Fruit fly (Drosophila melanogaster) S2 (cell line): ENCODE measurements around the gene AsnRS.

Source experiments
- CG8478 ChIP-seq: fragments of >200 bp; optimal IDR thresholded peaks from 2 replicates; lab custom pipeline; 2018
- CTCF ChIP-seq, 2 experiments: fragments of >200 bp; optimal IDR thresholded peaks; 2 replicates each; lab custom pipeline; 2018

AsnRS gene

DNA sequence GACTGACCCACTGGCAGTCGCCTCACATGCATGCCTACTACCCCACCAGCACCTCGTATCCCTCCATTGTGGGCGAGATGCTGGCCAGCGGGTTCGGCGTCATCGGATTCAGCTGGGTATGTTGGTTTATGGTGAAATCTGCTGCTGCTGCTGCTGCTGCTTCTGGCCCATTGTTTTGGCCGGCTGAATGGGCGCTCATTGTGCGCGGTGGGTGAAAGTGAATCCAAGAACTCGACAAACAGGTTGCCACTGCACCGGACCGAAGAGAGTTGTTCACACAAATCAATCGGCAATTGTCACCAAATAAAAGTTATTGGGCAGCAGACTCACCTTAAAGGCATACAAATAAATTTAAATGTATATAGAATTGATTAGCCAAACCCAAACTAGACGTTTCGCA lies 19.6 kb downstream of the AsnRS start:
- TF ChIP-seq CTCF (optimal IDR thresholded peaks at IDR 0.05; lab: Kevin White, UChicago) (no peak), CG8478 (no peak)

DNA sequence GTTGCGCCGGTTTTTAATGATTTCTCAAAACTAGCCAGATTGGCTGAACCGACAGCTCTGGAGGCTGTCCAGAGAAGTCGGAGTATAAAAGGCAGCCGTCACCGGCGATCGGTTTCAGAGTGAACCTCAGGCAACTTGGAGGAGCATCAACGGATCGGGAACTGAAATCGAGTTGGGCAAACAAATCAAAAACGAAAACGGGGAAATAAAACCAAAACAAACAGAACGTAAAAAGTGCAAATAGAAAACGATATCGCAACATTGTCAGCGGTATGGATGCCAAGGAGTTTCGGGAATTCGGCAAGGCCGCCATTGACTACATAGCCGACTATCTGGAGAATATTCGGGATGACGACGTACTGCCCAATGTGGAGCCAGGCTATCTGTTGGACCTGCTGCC lies 20.0 kb downstream of the AsnRS start:
- TF ChIP-seq CG8478: no peak
- no peak for TF ChIP-seq CTCF (optimal IDR thresholded peaks at IDR 0.05; lab: Kevin White, UChicago)

DNA sequence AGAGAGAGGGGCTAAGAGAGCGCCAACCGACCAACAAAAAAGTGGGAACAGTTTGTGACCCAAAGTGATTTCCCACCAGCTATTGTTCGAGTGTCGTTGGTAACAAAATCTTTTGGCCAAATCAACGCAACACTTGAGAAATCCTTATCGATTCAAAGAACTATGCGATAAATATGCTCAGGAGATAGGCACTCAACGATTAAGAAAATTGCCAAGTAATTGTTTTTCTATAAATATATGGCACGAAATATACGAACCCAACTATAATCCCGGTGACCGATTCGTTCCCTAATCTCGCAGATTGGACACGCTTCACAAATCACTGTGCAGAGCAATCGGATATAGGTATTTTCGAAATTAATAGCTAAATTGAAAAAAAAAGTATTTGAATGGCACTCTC lies 20.6 kb downstream of the AsnRS start:
- TF ChIP-seq CTCF (optimal IDR thresholded peaks at IDR 0.05; lab: Kevin White, UChicago) (no peak), CG8478 (no peak)

DNA sequence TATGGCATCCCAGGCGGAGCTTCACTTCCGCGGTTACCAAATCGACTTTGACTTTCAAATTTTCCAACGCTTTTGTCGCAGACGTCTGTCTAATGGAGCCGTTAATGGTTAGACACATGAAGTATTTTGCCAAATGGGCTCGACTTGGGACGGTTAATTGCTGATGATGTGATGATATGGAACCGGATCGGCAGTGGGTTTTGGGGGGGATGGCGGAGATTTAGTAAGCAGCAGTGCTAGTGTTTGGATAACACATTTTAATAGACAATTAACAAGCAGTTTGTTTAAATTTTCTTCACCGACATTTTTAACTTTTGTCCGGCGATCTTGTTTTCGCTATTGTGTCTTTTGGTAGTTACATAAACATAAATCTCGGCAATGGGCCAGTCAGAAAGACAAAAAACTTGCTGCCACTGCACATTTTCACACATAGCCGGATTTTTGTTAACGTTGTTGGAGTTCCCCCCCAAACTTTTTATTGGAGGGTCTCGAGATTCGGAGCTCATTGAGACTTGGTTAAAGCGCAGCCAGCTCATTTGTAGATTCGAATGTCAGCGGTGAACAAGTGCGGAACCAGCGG lies 22.0 kb downstream of the AsnRS start, which contains the start of gene amd:
amd (plus strand) TSS at position 530 of the 580 bp plus-strand sequence.
- no peak for TF ChIP-seq CTCF (optimal IDR thresholded peaks at IDR 0.05; lab: Kevin White, UChicago)
- no peak for TF ChIP-seq CG8478

DNA sequence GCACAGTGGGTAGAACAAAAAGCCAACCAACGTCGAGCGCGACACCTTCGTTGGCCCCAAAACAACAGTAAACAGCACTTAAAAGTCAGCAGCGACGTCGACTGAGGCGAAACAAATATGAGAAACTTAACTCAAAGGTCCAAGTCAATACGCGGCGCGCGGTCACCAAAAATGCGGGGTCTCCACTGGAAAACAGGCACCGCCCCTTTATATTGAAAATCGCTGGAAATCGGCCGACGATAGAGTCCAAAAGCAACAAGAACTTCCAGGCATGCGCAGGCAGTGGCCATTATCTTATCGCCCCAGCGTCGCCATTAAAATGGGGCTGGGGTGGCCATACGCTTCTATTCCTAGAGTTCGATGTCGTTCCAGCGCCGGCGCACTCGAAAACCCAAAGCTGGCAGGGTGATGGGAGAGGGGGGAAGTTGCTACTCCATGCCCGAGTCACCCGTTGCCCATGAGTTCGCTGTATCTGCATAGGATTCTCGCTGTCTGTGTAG lies 23.3 kb downstream of the AsnRS start, which contains the start of gene Lim3:
Lim3 (minus strand) TSS at position 51 of the 500 bp plus-strand sequence.
- TF ChIP-seq CG8478 (no peak), CTCF (optimal IDR thresholded peaks at IDR 0.05; lab: Kevin White, UChicago) (no peak)

DNA sequence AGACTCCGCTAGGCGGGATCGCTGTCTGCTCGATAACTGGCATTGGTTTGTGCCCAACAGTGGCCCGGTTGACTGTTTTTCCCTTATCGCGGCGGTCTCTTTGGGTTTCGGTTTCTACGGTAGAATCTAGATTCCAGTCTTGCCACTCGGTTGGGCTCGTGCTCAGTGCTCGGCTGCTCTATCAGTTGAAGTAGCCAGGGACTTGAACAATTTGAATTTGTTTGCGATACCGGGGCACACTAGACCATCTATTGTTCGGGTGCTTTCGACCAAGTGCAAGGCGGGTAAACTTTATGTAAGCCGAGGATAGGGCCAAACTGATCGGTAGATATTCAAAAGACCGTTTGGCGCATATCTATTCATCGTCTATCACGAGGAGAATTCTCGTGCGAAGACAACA lies 25.5 kb downstream of the AsnRS start:
- no peak for TF ChIP-seq CTCF (optimal IDR thresholded peaks at IDR 0.05; lab: Kevin White, UChicago)
- no peak for TF ChIP-seq CG8478

DNA sequence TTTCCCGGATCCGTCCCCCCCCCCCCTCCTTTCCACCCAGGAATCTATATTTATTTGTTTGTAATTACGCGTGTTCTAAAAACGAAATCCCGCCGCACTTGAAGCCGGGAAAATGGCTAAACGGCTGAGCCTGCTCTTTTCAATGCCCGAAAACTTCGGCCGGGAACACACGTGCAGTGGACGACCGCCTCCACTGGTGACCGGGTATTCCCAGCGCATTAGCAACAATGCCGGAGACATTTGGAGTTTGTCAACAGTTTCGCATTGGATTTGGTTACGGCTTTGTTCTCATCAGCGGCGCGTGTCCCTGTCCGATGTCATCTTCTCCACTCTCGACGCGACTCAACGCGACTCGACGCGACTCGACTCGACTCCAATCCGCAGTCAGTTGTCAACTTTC lies 27.4 kb downstream of the AsnRS start:
- no peak for TF ChIP-seq CTCF (optimal IDR thresholded peaks at IDR 0.05; lab: Kevin White, UChicago)
- no peak for TF ChIP-seq CG8478

DNA sequence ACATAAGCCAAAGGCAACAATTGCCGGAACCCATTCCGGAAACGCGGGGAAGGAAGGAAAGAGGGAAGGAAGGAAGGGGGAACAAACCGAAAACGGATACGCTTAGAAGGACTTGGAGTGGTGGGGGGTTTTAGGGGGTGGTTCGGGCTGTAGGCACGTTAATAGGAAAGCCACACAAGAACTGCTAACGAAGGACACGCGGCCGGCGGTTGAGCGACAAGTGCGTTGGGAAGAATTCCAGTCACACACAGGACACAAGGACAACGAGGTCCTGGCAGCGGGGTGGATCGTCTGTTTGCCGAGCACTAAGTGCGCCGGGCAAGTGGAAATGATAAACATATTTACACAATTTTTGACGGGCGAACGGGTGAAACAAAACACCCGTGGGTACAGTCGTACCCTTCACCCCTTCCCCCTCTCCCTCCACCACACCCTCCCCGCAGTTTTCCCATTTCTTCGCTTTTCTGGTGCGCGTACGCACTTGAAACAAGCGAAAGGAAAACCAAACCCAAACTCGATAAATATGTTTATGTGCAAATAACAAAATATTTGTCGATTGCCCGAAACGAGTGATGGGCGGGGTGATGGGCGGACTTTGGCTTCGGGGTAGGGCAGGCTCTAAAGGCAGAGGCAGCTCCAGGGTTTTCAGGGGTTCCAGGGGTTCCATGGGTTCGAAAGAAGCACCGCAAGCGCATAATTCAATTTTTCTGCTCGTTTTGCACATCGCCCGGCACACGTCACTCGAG lies 28.4 kb downstream of the AsnRS start:
- no peak for TF ChIP-seq CG8478

DNA sequence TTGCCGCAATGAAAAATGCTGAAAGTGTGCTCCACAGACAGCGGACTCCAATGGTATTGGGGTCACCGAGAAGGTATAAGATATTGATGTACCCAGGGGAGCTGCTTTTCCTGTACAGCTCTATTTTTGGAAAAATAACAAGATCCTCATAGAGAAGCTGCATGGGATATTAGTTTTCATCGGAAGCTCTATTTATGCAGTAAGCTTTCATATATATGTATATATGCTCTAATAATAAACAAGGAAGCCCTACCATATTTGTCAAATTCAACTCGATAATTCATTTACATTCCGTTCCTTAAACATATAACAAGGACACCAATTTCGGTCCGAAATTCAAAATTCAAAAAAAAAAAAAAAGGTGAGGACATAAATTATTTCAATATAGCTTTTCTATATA lies 30.0 kb downstream of the AsnRS start, which contains the start of the genes CG17344 and CG43731:
CG17344 (plus strand) TSS at position 301 of the 400 bp plus-strand sequence.
CG43731 (plus strand) TSS at position 301 of the 400 bp plus-strand sequence.
- TF ChIP-seq CG8478 (no peak), CTCF (optimal IDR thresholded peaks at IDR 0.05; lab: Kevin White, UChicago) (no peak)

DNA sequence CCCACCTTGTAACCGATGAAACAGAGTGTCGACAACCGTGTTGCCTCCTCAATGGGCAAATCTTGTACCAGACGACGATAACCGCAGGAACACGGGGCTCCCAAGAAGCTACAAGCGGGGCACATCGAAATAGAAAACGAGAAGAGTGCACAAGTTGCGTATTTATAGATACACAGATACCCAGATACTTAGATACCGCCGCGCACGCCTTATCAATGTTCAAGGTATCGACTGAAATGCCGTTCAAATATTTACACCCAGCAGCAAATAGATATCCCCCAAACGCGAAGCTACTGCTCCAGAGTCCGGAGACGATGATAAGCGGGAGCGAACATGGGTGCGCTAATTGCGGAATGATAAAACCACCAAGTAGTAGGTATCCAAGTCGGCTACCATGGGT lies 33.1 kb downstream of the AsnRS start:
- TF ChIP-seq CTCF (optimal IDR thresholded peaks at IDR 0.05; lab: Kevin White, UChicago): no peak
- TF ChIP-seq CG8478: no peak

DNA sequence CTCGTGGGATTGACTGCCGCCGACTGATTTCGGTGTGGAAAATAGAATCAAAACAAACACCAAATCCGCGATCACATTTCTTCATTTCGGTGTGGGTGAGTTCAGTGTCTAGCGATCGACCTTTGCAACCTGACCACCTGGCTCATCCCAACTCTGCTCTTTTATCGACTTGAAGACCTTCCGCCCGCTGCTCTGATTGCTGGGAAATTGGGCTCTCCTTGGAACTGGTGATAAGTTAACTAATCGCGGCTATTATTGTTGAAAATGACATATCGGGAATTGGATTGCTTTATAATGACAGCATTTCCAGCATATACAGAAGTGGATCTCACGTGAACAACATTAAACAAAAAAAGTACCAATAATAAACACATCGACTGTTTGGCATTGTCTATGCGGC lies 34.4 kb downstream of the AsnRS start:
- TF ChIP-seq CG8478 (no peak), CTCF (optimal IDR thresholded peaks at IDR 0.05; lab: Kevin White, UChicago) (no peak)

DNA sequence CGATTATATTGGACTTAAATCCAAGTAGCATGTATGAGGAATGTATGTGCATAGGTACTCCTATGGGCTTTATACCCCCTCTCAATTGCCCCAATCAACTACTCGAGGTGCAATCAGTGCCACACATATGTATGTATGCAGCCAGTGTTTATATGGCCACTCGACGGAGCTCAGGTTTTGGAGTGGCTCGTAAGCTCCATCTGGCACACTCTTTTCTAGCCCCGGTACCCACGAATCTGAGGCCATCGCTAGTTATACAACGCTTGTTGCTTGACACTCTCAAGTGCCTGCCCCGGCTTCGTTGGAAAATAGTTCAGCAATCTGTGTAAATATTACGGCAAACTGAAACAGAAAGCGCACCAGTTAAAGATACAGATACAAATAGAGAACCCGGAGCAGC lies 35.4 kb downstream of the AsnRS start:
- TF ChIP-seq CTCF (optimal IDR thresholded peaks at IDR 0.05; lab: Kevin White, UChicago) (no peak), CG8478 (no peak)

DNA sequence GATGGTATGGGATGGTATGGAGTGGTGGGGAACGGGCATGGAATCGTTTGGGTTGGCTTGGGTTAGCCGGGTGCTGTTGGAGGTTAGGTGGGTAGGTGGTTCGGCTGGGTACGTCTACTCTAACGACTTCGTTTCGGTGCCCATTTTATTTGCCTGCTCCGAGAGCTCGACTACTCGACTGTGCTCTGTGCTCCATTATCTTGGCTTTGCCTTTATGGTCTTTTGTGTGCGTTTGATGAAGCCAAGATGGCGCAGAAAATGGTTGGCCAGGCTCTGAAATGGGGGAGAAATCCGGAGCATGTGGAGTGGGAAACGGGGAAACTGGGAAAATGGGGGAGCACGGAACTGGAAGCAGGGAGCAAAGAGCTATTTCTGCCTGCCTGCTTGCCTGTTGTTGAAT lies 37.9 kb downstream of the AsnRS start:
- TF ChIP-seq CG8478 (no peak), CTCF (optimal IDR thresholded peaks at IDR 0.05; lab: Kevin White, UChicago) (no peak)

DNA sequence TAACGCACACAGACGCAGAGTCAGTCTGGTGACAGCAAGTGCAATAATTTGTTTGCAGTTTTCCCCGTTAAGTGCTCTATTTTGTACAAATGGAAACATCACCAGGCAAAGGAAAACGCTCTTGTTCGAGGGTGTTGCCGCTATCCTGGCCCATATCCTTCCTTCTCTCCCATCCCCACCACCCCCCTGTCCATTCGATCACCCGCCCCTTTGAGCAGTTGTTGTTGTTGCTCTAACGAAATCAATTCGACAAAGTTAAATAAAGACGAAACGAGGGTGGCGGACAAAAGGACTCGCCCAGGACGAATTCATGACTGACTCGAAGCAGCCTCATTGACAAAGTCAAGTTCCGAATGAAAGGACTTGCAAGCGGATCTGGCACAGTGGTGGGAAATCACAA lies 42.4 kb downstream of the AsnRS start:
- TF ChIP-seq CG8478: no peak
- TF ChIP-seq CTCF (optimal IDR thresholded peaks at IDR 0.05; lab: Kevin White, UChicago): no peak

DNA sequence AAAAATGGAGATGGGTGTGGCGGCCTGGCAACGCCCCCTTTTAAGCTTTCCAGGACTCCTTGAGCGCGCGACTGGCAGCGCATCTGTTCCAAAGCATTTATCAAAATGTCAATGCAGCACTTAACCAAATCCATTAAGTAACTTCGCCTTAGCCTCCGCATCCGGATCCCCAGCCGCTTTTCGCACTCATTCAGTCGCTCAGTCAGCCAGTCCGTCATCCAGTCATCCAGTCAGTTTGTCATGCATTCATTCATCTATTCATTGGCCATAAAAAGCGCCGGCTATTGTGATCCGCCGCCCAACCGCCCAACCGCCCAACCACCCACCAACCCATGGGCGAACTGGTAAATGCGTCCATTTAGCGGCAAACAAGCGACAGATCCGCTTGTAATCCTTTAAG lies 42.9 kb downstream of the AsnRS start:
- TF ChIP-seq CG8478 (no peak), CTCF (optimal IDR thresholded peaks at IDR 0.05; lab: Kevin White, UChicago) (no peak)

DNA sequence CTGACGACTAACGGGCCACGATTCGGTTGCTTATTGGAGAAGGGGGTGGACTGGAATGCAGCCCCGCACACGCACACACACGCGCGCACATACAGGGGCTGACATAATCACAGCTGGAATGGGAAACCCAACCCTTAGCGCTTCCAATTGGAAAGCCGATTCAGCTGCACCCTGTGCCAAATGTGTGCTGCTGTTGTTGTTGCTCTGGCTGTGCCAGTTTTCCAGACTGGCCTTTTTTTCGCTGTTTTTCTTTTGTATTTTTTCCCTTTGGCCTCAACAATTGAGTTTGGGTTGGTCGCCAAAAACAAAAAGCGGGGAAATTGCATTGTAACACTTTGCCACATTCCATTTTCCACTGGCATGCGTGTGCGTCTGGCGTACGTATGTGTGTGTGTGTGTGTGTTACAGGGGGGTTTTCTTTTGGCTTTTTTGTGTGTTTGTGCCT lies 48.4 kb downstream of the AsnRS start:
- no peak for TF ChIP-seq CTCF (optimal IDR thresholded peaks at IDR 0.05; lab: Kevin White, UChicago)
- TF ChIP-seq CG8478: no peak
